Worm (Caenorhabditis elegans) whole organism, young adult: ENCODE measurements around the gene nmr-2.

Experiments used
- F22D6.2 ChIP-seq: sonication (generic microtip); optimal IDR thresholded peaks from 2 replicates; lab custom pipeline; 2016; ENCODE audit warnings: mild to moderate bottlenecking, missing genetic modification characterization, missing compliant biosample characterization
- F23B12.7 ChIP-seq: sonication (generic microtip); optimal IDR thresholded peaks from 2 replicates; lab custom pipeline; 2017; ENCODE audit warnings: missing genetic modification characterization, mild to moderate bottlenecking, missing compliant biosample characterization, antibody characterized with exemption, moderate library complexity; ENCODE audit not compliant: insufficient read depth
- F33H1.4 ChIP-seq: fragments of 200-800 bp; sonication (Bioruptor generic); IDR thresholded peaks from 2 replicates; pipeline ENCODE4 v1.3.6; 2022; ENCODE audit warnings: missing genetic modification reagents, missing genetic modification characterization, missing compliant biosample characterization
- F37B4.10 ChIP-seq: fragments of 200-800 bp; sonication (Bioruptor generic); IDR thresholded peaks from 2 replicates; pipeline ENCODE4 v1.3.6; 2022; ENCODE audit warnings: missing genetic modification characterization, missing compliant biosample characterization
- F39B2.1 ChIP-seq: fragments of 200-800 bp; sonication (Bioruptor generic); IDR thresholded peaks from 2 replicates; pipeline ENCODE4 v1.3.6; 2022; ENCODE audit warnings: missing genetic modification reagents, missing genetic modification characterization, missing compliant biosample characterization
- K12H6.12 ChIP-seq: fragments of 200-800 bp; sonication (Bioruptor generic); optimal IDR thresholded peaks from 2 replicates; lab custom pipeline; 2018; ENCODE audit warnings: mild to moderate bottlenecking, missing genetic modification characterization, missing compliant biosample characterization
- akir-1 ChIP-seq: fragments of 200-800 bp; sonication (Bioruptor generic); optimal IDR thresholded peaks from 2 replicates; lab custom pipeline; 2018; ENCODE audit warnings: mild to moderate bottlenecking, missing genetic modification characterization, moderate library complexity, missing compliant biosample characterization
- aptf-3 ChIP-seq: fragments of 200-800 bp; sonication (Bioruptor generic); IDR thresholded peaks from 2 replicates; pipeline ENCODE4 v1.3.6; 2022; ENCODE audit warnings: missing genetic modification characterization, missing compliant biosample characterization
- attf-3 ChIP-seq: fragments of 200-800 bp; sonication (Bioruptor generic); conservative IDR thresholded peaks from 2 replicates; pipeline ENCODE4 v1.3.6; 2022; ENCODE audit warnings: missing genetic modification reagents, missing genetic modification characterization, missing compliant biosample characterization
- bed-1 ChIP-seq: fragments of 200-800 bp; sonication (Bioruptor generic); IDR thresholded peaks from 2 replicates; pipeline ENCODE4 v1.3.6; 2022; ENCODE audit warnings: missing genetic modification reagents, missing genetic modification characterization, missing compliant biosample characterization
- ceh-27 ChIP-seq: fragments of 200-800 bp; sonication (Bioruptor generic); optimal IDR thresholded peaks from 2 replicates; lab custom pipeline; 2018; ENCODE audit warnings: mild to moderate bottlenecking, missing genetic modification characterization, moderate library complexity, missing compliant biosample characterization
- ceh-79 ChIP-seq: sonication (generic microtip); optimal IDR thresholded peaks from 2 replicates; lab custom pipeline; 2017; ENCODE audit warnings: mild to moderate bottlenecking, missing genetic modification characterization, missing compliant biosample characterization
- dpff-1 ChIP-seq: sonication (generic microtip); optimal IDR thresholded peaks from 2 replicates; lab custom pipeline; 2017; ENCODE audit warnings: mild to moderate bottlenecking, missing genetic modification characterization, missing compliant biosample characterization
- efl-1 ChIP-seq: fragments of 150-350 bp; optimal IDR thresholded peaks from 2 replicates; lab custom pipeline; 2014; ENCODE audit warnings: missing biosample characterization, missing genetic modification reagents, missing genetic modification characterization
- egl-18 ChIP-seq: fragments of 200-800 bp; sonication (Bioruptor generic); IDR thresholded peaks from 2 replicates; pipeline ENCODE4 v1.3.6; 2022; ENCODE audit warnings: missing genetic modification reagents, missing genetic modification characterization, missing compliant biosample characterization
- egl-44 ChIP-seq: fragments of 200-800 bp; sonication (Bioruptor generic); IDR thresholded peaks from 2 replicates; pipeline ENCODE4 v1.3.6; 2022; ENCODE audit warnings: missing genetic modification reagents, missing genetic modification characterization, missing compliant biosample characterization
- ets-4 ChIP-seq: fragments of 200-800 bp; sonication (Bioruptor generic); optimal IDR thresholded peaks from 2 replicates; lab custom pipeline; 2018; ENCODE audit warnings: mild to moderate bottlenecking, missing genetic modification characterization, missing compliant biosample characterization
- hlh-12 ChIP-seq: sonication (generic microtip); optimal IDR thresholded peaks from 2 replicates; lab custom pipeline; 2016; ENCODE audit warnings: missing genetic modification characterization, missing compliant biosample characterization
- hmg-20 ChIP-seq: fragments of 200-800 bp; sonication (Bioruptor generic); IDR thresholded peaks from 2 replicates; pipeline ENCODE4 v1.3.6; 2022; ENCODE audit warnings: missing genetic modification reagents, missing genetic modification characterization, missing compliant biosample characterization
- hsf-1 ChIP-seq: fragments of 200-800 bp; sonication (Bioruptor generic); IDR thresholded peaks from 2 replicates; pipeline ENCODE4 v1.3.6; 2022; ENCODE audit warnings: missing genetic modification reagents, missing genetic modification characterization, missing compliant biosample characterization
- let-607 ChIP-seq, 2 experiments: fragments of 200-800 bp in 1 of 2; sonication (Bioruptor generic) in 1 of 2; sonication (generic microtip) in 1 of 2; optimal IDR thresholded peaks; 2 replicates each; lab custom pipeline; 2016 to 2018; ENCODE audit warnings: mild to moderate bottlenecking in 2 of 2, missing compliant biosample characterization in 2 of 2, missing genetic modification characterization in 2 of 2, moderate library complexity in 2 of 2, missing genotype in 1 of 2
- lin-26 ChIP-seq: fragments of 200-800 bp; sonication (Bioruptor generic); IDR thresholded peaks from 2 replicates; pipeline ENCODE4 v1.3.6; 2022; ENCODE audit warnings: missing genetic modification reagents, missing genetic modification characterization, missing compliant biosample characterization
- lin-54 ChIP-seq: fragments of 200-800 bp; sonication (Bioruptor generic); optimal IDR thresholded peaks from 2 replicates; lab custom pipeline; 2018; ENCODE audit warnings: mild to moderate bottlenecking, missing genetic modification characterization, missing compliant biosample characterization
- lsl-1 ChIP-seq: fragments of 200-800 bp; sonication (Bioruptor generic); optimal IDR thresholded peaks from 2 replicates; lab custom pipeline; 2018; ENCODE audit warnings: mild to moderate bottlenecking, missing genetic modification characterization, moderate library complexity, missing compliant biosample characterization
- lsy-27 ChIP-seq: sonication (generic microtip); optimal IDR thresholded peaks from 2 replicates; lab custom pipeline; 2017; ENCODE audit warnings: missing genetic modification characterization, mild to moderate bottlenecking, missing compliant biosample characterization, antibody characterized with exemption, missing genotype, borderline replicate concordance; ENCODE audit not compliant: insufficient read depth
- madf-10 ChIP-seq: sonication (generic microtip); optimal IDR thresholded peaks from 2 replicates; lab custom pipeline; 2016; ENCODE audit warnings: mild to moderate bottlenecking, missing genetic modification characterization, missing compliant biosample characterization
- madf-6 ChIP-seq: fragments of 200-800 bp; sonication (Bioruptor generic); IDR thresholded peaks from 2 replicates; pipeline ENCODE4 v1.3.6; 2022; ENCODE audit warnings: missing genetic modification reagents, missing genetic modification characterization, missing compliant biosample characterization
- nfya-2 ChIP-seq: fragments of 200-800 bp; sonication (Bioruptor generic); IDR thresholded peaks from 2 replicates; pipeline ENCODE4 v1.3.6; 2022; ENCODE audit warnings: missing genetic modification reagents, missing genetic modification characterization, missing compliant biosample characterization
- nfyb-1 ChIP-seq: fragments of 200-800 bp; sonication (Bioruptor generic); IDR thresholded peaks from 2 replicates; pipeline ENCODE4 v1.3.6; 2022; ENCODE audit warnings: missing genetic modification reagents, missing genetic modification characterization, missing compliant biosample characterization
- nhr-120 ChIP-seq: fragments of 200-800 bp; sonication (Bioruptor generic); IDR thresholded peaks from 2 replicates; pipeline ENCODE4 v1.3.6; 2022; ENCODE audit warnings: missing genetic modification characterization, missing compliant biosample characterization
- nhr-179 ChIP-seq: sonication (generic microtip); optimal IDR thresholded peaks from 2 replicates; lab custom pipeline; 2016; ENCODE audit warnings: mild to moderate bottlenecking, missing genetic modification characterization, missing compliant biosample characterization
- nhr-90 ChIP-seq: sonication (generic microtip); optimal IDR thresholded peaks from 2 replicates; lab custom pipeline; 2016; ENCODE audit warnings: missing genotype, mild to moderate bottlenecking, missing genetic modification characterization, missing compliant biosample characterization
- pbrm-1 ChIP-seq: fragments of 200-800 bp; sonication (Bioruptor generic); IDR thresholded peaks from 2 replicates; pipeline ENCODE4 v1.3.6; 2022; ENCODE audit warnings: missing genetic modification reagents, missing genetic modification characterization, missing compliant biosample characterization
- pha-4 ChIP-seq: fragments of 150-350 bp; sonication (generic microtip); optimal IDR thresholded peaks from 2 replicates; lab custom pipeline; 2014; ENCODE audit warnings: missing biosample characterization, missing genetic modification reagents, missing genetic modification characterization
- rpc-1 ChIP-seq, 2 experiments: fragments of 150-350 bp in 1 of 2; sonication (generic microtip) in 1 of 2; optimal IDR thresholded peaks; 2 replicates each; lab custom pipeline; 2014 to 2018; ENCODE audit warnings: missing biosample characterization in 1 of 2, missing genetic modification characterization in 1 of 2, missing genetic modification reagents in 1 of 2, missing genotype in 1 of 2
- sdz-38 ChIP-seq: sonication (generic microtip); optimal IDR thresholded peaks from 2 replicates; lab custom pipeline; 2016; ENCODE audit warnings: missing genotype, missing genetic modification characterization, missing compliant biosample characterization
- xnd-1 ChIP-seq: sonication (generic microtip); optimal IDR thresholded peaks from 2 replicates; lab custom pipeline; 2016; ENCODE audit warnings: missing genotype, missing genetic modification reagents, missing genetic modification characterization, missing compliant biosample characterization
- ztf-26 ChIP-seq: sonication (generic microtip); optimal IDR thresholded peaks from 2 replicates; lab custom pipeline; 2017; ENCODE audit warnings: missing genetic modification characterization, missing compliant biosample characterization
- ztf-28 ChIP-seq: fragments of 200-800 bp; sonication (Bioruptor generic); IDR thresholded peaks from 2 replicates; pipeline ENCODE4 v1.3.6; 2022; ENCODE audit warnings: missing genetic modification reagents, missing genetic modification characterization, missing compliant biosample characterization
- ztf-6 ChIP-seq: fragments of 200-800 bp; sonication (Bioruptor generic); IDR thresholded peaks from 2 replicates; pipeline ENCODE4 v1.3.6; 2022; ENCODE audit warnings: missing genetic modification reagents, missing genetic modification characterization, missing compliant biosample characterization

The nmr-2 gene

DNA sequence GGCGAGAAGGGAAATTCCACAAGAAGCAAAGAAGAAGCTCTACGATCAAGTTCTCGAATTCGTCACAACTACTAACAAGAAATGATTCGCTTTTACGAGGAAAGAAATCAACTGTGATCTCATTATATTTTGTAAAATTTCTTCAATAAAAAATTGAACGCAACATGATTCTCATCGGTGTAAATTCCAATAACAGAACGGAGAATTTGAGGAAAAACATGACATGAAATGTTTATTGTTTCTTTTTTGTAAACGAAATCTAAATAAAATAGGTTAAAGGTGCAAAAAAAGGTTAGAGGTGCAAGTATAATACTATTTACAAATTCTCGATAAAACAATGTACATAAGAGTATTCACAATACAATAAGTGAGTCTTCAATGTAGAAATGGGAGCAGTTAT, 20.0 kb downstream of the nmr-2 start (continued):
- TF ChIP-seq F22D6.2 (tag; lab: Kevin White, UChicago) (no peak), aptf-3 (no peak), madf-10 (tag; lab: Kevin White, UChicago) (no peak), ceh-27 (GFP tag; lab: Kevin White, UChicago) (no peak), ceh-79 (tag; lab: Kevin White, UChicago) (no peak), F33H1.4 (0 out of 2 replicates have a peak, but pooled peaks have one; percentile 23), pbrm-1 (GFP tag; lab: Robert Waterston, UW) (0 out of 2 replicates have a peak, but pooled peaks have one; percentile 13), lsy-27 (no peak), ztf-6 (GFP tag; lab: Robert Waterston, UW) (no peak), ets-4 (GFP tag; lab: Kevin White, UChicago) (no peak)

- TF ChIP-seq lin-54 (GFP tag; lab: Kevin White, UChicago) = no peak
- TF ChIP-seq rpc-1 (optimal IDR thresholded peaks at IDR 0.05; lab: Kevin White, UChicago) = no peak
- no peak for TF ChIP-seq rpc-1 (tag; optimal IDR thresholded peaks at IDR 0.05; lab: Kevin White, UChicago)
- TF ChIP-seq hlh-12 (tag; lab: Kevin White, UChicago) = no peak
- TF ChIP-seq attf-3 (GFP tag; lab: Robert Waterston, UW) = peak; percentile 91
- TF ChIP-seq egl-44 (GFP tag; lab: Robert Waterston, UW) = no peak
- no peak for TF ChIP-seq madf-10 (tag; lab: Kevin White, UChicago)
- TF ChIP-seq nhr-179 = no peak
- TF ChIP-seq pbrm-1 (GFP tag; lab: Robert Waterston, UW) = no peak
- TF ChIP-seq nhr-120 (GFP tag; lab: Robert Waterston, UW) = no peak
- no peak for TF ChIP-seq akir-1
- no peak for TF ChIP-seq lin-26 (GFP tag; lab: Robert Waterston, UW)
- TF ChIP-seq K12H6.12 = no peak
- TF ChIP-seq efl-1 (GFP tag; lab: Kevin White, UChicago) = peak; percentile 32
Observed at ce11 chrV:14990843-14991242, 20.6 kb downstream of the nmr-2 start, which contains the start of the genes cdt-2 and T01C3.2. Gene cdt-2 (minus strand): TSS chrV:14991126. Gene T01C3.2 (plus strand): TSS chrV:14991168.

DNA sequence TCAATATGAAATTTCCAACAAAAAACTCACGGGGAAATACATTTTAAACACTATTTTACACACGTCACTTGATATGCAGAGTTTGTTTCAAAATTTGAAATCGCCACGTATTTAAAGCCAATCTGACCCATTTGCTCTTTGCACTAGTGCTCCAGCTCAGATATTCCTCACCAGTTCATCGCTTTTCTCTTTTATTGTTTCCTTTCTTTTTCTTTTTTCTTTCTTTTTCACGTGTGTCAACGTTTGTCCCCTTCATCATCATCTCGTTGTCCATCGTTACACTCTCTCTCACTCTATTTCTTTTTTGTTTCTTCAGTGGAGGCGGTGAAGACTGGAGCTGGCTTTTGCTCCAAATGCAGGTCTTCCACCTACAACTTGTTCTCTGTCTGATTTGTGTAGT, 26.9 kb downstream of the nmr-2 start, which contains the start of gene F02D8.4:
TSS of gene F02D8.4 (plus strand) at position 301 of the 400 bp plus-strand sequence.
- TF ChIP-seq xnd-1 (tag; lab: Kevin White, UChicago) = no peak
- TF ChIP-seq dpff-1 = no peak
- no peak for TF ChIP-seq pha-4 (tag; lab: Kevin White, UChicago)

ce11 chrV:14979937-14980336, 31.5 kb downstream of the nmr-2 start, which contains the start of gene xbx-1:
Gene xbx-1 (plus strand): TSS chrV:14980237.
- TF ChIP-seq bed-1 (GFP tag; lab: Robert Waterston, UW) (no peak), F37B4.10 (no peak), efl-1 (GFP tag; lab: Kevin White, UChicago) (no peak), nhr-90 (tag; lab: Kevin White, UChicago) (no peak), egl-18 (no peak), sdz-38 (tag; lab: Kevin White, UChicago) (no peak), F23B12.7 (tag; lab: Kevin White, UChicago) (no peak), nfyb-1 (GFP tag; lab: Robert Waterston, UW) (no peak), madf-10 (tag; lab: Kevin White, UChicago) (no peak), F39B2.1 (GFP tag; lab: Robert Waterston, UW) (no peak), madf-6 (GFP tag; lab: Robert Waterston, UW) (no peak), let-607 (tag; optimal IDR thresholded peaks at IDR 0.05; lab: Kevin White, UChicago) (no peak), lsl-1 (GFP tag; lab: Kevin White, UChicago) (no peak), hmg-20 (GFP tag; lab: Robert Waterston, UW) (no peak), hsf-1 (GFP tag; lab: Robert Waterston, UW) (no peak), ztf-28 (GFP tag; lab: Robert Waterston, UW) (no peak), nfya-2 (no peak), ztf-26 (no peak), pha-4 (tag; lab: Kevin White, UChicago) (no peak)
